Worm (Caenorhabditis elegans) whole organism, L4 larva: ENCODE measurements around the gene ham-1.

Experiments
- lin-13 ChIP-seq: fragments of 150-350 bp; optimal IDR thresholded peaks from 2 replicates; lab custom pipeline; 2014; ENCODE audit warnings: missing biosample characterization, missing genetic modification reagents, missing genetic modification characterization

ham-1 gene

ce11 chrIV:12594574-12594973 lies 52.6 kb downstream of the ham-1 start (continued):
- peak; percentile 63 for TF ChIP-seq lin-13 (GFP tag; lab: Kevin White, UChicago)
- TF ChIP-seq, all 104 proteins: peak for 66
